Fruit fly (Drosophila melanogaster) S2 (cell line): Measurements from ENCODE around the gene Scr.

Source experiments
- CG8478 ChIP-seq: fragments of >200 bp; optimal IDR thresholded peaks from 2 replicates; lab custom pipeline; 2018
- CTCF ChIP-seq, 2 experiments: fragments of >200 bp; optimal IDR thresholded peaks; 2 replicates each; lab custom pipeline; 2018

DNA sequence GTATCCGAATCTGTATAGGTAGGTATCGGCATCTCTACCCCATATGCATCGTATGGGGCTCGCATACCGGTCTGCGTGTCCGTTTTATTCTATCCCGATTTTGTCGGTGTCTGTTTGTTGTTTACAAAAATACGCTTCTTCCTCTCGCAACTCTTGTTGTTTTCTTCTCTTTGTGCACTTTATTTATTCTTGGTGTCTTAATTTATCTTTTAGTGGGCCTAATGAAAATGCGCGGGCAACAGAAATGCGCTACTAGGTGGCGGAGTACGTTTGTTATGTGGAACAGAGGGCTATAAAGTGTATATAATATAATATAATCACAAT, 36.9 kb downstream of the Scr start:
- no peak for TF ChIP-seq CG8478 (lab: Kevin White, UChicago)
- TF ChIP-seq CTCF (optimal IDR thresholded peaks at IDR 0.05; lab: Kevin White, UChicago) = no peak
